Fruit fly (Drosophila melanogaster) whole organism: ENCODE measurements around the gene Syx4.

ENCODE experiments used
- CG8478 ChIP-seq: fragments of >200 bp; optimal IDR thresholded peaks from 2 replicates; lab custom pipeline; 2018; ENCODE audit warnings: inconsistent platforms
- Dll ChIP-seq: fragments of >200 bp; optimal IDR thresholded peaks from 2 replicates; lab custom pipeline; 2017
- EcR ChIP-seq, 2 experiments: fragments of >200 bp; optimal IDR thresholded peaks; 2 replicates each; lab custom pipeline; 2017; ENCODE audit warnings: missing biosample characterization in 2 of 2, missing genetic modification characterization in 2 of 2, missing genetic modification reagents in 2 of 2
- pan ChIP-seq: fragments of >200 bp; optimal IDR thresholded peaks from 2 replicates; lab custom pipeline; 2017
- psq ChIP-seq: fragments of >200 bp; optimal IDR thresholded peaks from 2 replicates; lab custom pipeline; 2017
- usp ChIP-seq: fragments of >200 bp; optimal IDR thresholded peaks from 2 replicates; lab custom pipeline; 2017; ENCODE audit warnings: missing biosample characterization, missing genetic modification characterization, mixed read lengths

The Syx4 gene

dm6 chrX:2708156-2708734, 35.6 kb downstream of the Syx4 start, which contains the start of gene CG2681:
CG2681 (plus strand) TSS chrX:2708684.
- no peak for TF ChIP-seq CG8478 (lab: Kevin White, UChicago)

DNA sequence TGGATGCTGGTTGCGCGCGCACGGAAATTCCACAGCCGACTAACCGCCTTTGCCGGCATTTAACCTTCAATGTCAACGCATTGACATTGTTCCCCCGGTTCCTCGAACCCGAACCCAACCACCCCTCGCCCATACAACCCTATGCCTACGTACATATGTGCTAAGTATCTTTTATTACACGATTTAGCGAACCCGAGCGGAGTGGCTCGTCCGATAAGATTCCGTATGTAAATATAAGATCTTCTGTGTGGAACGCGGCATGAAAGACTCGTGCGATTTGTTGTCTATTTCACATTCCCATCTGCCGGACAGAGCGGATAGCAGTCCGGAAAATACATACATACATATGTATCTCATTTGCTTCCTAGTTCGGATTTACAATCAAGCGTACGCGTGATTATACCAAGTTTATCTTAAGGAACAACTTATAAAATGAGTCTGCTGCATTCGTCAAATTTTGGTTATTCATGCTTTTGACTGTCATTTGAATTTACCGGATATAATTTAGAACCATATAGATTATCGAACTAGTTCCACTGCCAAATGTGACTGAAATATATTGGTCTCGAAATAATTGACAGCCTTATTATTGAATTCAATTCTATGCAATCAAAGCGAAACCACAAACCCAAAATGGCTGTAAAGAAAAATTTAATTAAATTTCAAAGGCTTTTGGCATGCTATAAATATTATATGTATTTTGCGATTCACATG, 36.3 kb downstream of the Syx4 start, which contains the start of gene CG2680:
TSS of gene CG2680 (minus strand) at position 51 of the 714 bp plus-strand sequence.
- TF ChIP-seq CG8478 (lab: Kevin White, UChicago) (no peak), psq (no peak), pan (lab: Kevin White, UChicago) (no peak), Dll (lab: Kevin White, UChicago) (no peak), usp (GFP tag; lab: Kevin White, UChicago) (no peak), EcR (GFP tag; optimal IDR thresholded peaks at IDR 0.05; lab: Kevin White, UChicago) (no peak)

dm6 chrX:2704134-2704773, 39.6 kb downstream of the Syx4 start, which contains the start of gene eIF2Bbeta:
eIF2Bbeta (plus strand) TSS chrX:2704571.
- no peak for TF ChIP-seq pan (lab: Kevin White, UChicago)
- TF ChIP-seq Dll (lab: Kevin White, UChicago), result no peak
- no peak for TF ChIP-seq CG8478 (lab: Kevin White, UChicago)
- no peak for TF ChIP-seq EcR (GFP tag; optimal IDR thresholded peaks at IDR 0.05; lab: Kevin White, UChicago)
- no peak for TF ChIP-seq psq
- no peak for TF ChIP-seq usp (GFP tag; lab: Kevin White, UChicago)

DNA sequence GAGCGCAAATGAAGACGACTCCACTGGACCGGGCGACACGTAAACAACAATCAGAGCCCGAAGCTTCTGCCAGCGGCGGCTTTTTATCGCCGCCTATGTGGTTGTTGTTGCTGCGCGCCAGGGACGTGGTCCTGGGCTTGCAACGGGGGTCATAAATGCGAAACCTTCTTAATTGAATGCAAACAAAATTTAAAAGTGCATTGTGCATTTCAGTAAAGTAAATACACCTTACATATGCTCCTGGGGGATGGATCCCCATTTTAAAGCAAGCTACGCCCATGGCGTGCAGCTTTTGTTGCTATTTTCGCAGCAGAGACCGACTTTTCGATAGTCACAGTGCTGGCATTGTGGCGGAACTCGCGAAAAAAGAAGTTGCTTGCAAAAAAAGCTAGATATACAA, 40.2 kb downstream of the Syx4 start, which contains the start of gene Ugalt:
TSS of gene Ugalt (minus strand) at position 160 of the 400 bp plus-strand sequence.
- TF ChIP-seq psq, result no peak
- no peak for TF ChIP-seq CG8478 (lab: Kevin White, UChicago)
- TF ChIP-seq Dll (lab: Kevin White, UChicago), result no peak
- no peak for TF ChIP-seq usp (GFP tag; lab: Kevin White, UChicago)
- TF ChIP-seq EcR (GFP tag; optimal IDR thresholded peaks at IDR 0.05; lab: Kevin White, UChicago), result no peak
- no peak for TF ChIP-seq pan (lab: Kevin White, UChicago)

DNA sequence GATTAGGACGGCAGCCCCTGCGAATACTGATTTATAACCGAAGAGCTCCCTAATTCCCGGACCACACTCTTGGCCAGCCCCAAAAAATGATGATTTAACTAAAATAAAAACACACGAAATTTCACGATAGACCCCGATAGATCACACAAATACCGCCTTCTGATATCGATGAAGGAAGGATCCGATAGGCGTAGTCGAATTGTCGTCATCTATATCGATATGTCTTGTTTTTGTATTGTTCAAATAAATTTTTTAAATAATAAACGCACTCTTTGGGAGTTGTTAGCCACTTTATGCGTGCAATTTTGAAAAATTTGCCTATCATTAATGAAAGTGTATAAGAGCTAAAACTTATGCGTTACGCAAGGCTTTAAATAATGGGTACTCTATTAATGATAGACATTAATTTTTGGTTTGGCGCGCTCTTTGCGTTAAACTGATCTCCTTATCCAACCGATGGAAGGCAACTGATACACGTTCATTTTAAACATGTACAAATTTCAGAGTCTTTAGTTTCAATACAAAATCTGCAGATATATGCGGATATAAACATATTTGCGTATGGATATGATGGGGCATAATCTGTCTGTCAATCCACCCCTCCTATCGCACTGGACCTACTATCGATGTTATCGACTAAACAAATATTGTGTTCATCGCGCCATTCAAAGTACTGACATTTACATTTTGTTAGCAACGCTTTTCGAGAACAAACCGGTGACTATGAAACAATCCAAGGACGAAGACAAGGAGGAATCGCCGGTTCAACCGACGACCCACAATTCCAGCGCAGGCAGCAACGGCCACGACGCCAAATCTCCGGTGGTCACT, 45.6 kb downstream of the Syx4 start, which contains the start of the genes Spg7 and Lint-O:
TSS of gene Spg7 (minus strand) at position 148 of the 831 bp plus-strand sequence.
TSS of gene Lint-O (plus strand) at position 638 of the 831 bp plus-strand sequence.
- TF ChIP-seq CG8478 (lab: Kevin White, UChicago) (no peak), usp (GFP tag; lab: Kevin White, UChicago) (no peak), psq (no peak), pan (lab: Kevin White, UChicago) (no peak), EcR (GFP tag; optimal IDR thresholded peaks at IDR 0.05; lab: Kevin White, UChicago) (no peak), Dll (lab: Kevin White, UChicago) (no peak)

DNA sequence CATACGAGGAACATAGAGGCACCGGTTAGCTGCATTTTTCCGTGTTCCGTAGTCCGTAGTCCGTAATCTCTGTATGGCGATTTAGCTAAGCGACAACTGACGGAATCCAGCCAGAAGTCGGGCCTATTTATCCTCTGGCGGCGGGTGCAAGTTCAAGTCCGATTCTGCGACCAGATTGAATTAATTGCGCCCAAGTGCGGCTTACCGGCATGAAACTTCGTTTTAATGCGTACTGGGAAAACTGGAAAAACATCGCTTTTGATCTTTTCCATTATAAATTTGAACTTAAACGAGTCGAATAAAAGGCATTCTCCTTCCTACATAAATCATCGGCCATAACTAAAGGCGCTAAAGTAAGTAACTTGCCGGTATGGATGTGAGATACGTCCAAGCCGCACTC, 50.1 kb downstream of the Syx4 start, which contains the start of gene dyw:
TSS of gene dyw (minus strand) at position 101 of the 400 bp plus-strand sequence.
- TF ChIP-seq Dll (lab: Kevin White, UChicago), result no peak
- TF ChIP-seq pan (lab: Kevin White, UChicago), result no peak
- no peak for TF ChIP-seq CG8478 (lab: Kevin White, UChicago)
- no peak for TF ChIP-seq EcR (GFP tag; optimal IDR thresholded peaks at IDR 0.05; lab: Kevin White, UChicago)
- no peak for TF ChIP-seq usp (GFP tag; lab: Kevin White, UChicago)
- no peak for TF ChIP-seq psq

- TF ChIP-seq usp (GFP tag; lab: Kevin White, UChicago), result no peak
- TF ChIP-seq CG8478 (lab: Kevin White, UChicago), result no peak
- TF ChIP-seq psq, result no peak
- TF ChIP-seq Dll (lab: Kevin White, UChicago), result no peak
- TF ChIP-seq EcR (GFP tag; optimal IDR thresholded peaks at IDR 0.05; lab: Kevin White, UChicago), result no peak
- no peak for TF ChIP-seq pan (lab: Kevin White, UChicago)
These were observed 53.5 kb downstream of the Syx4 start for dm6 chrX:2690376-2690775.
